Fruit fly (Drosophila melanogaster) whole organism: ENCODE results near the gene tal-3A.

ENCODE experiments used
- CG8478 ChIP-seq: fragments of >200 bp; optimal IDR thresholded peaks from 2 replicates; lab custom pipeline; 2018; ENCODE audit warnings: inconsistent platforms
- Dll ChIP-seq: fragments of >200 bp; optimal IDR thresholded peaks from 2 replicates; lab custom pipeline; 2017
- EcR ChIP-seq, 2 experiments: fragments of >200 bp; optimal IDR thresholded peaks; 2 replicates each; lab custom pipeline; 2017; ENCODE audit warnings: missing biosample characterization in 2 of 2, missing genetic modification characterization in 2 of 2, missing genetic modification reagents in 2 of 2
- pan ChIP-seq: fragments of >200 bp; optimal IDR thresholded peaks from 2 replicates; lab custom pipeline; 2017
- psq ChIP-seq: fragments of >200 bp; optimal IDR thresholded peaks from 2 replicates; lab custom pipeline; 2017
- usp ChIP-seq: fragments of >200 bp; optimal IDR thresholded peaks from 2 replicates; lab custom pipeline; 2017; ENCODE audit warnings: missing biosample characterization, missing genetic modification characterization, mixed read lengths

- TF ChIP-seq psq (lab: Kevin White, UChicago) (no peak), Dll (lab: Kevin White, UChicago) (no peak), usp (GFP tag; lab: Kevin White, UChicago) (no peak), CG8478 (lab: Kevin White, UChicago) (no peak), EcR (GFP tag; optimal IDR thresholded peaks at IDR 0.05; lab: Kevin White, UChicago) (no peak), pan (lab: Kevin White, UChicago) (no peak)
Measured at dm6 chr3R:13765001-13765400, 47.9 kb upstream of the tal-3A start.
